Worm (Caenorhabditis elegans) whole organism, L3 larva: Measurements from ENCODE around the gene K10B3.1.
A peak's percentile ranks its signal among the peaks of the same experiment; 100 is the strongest.

Source experiments
- R02D3.7 ChIP-seq: fragments of 150-350 bp; optimal IDR thresholded peaks from 2 replicates; lab custom pipeline; 2014; ENCODE audit warnings: missing biosample characterization, missing genetic modification characterization
- ZK546.5 ChIP-seq: sonication (generic microtip); optimal IDR thresholded peaks from 2 replicates; lab custom pipeline; 2017; ENCODE audit warnings: missing biosample characterization, missing genetic modification characterization
- aly-2 ChIP-seq: fragments of 150-350 bp; optimal IDR thresholded peaks from 2 replicates; lab custom pipeline; 2014; ENCODE audit warnings: missing biosample characterization, missing genetic modification characterization
- ama-1 ChIP-seq: fragments of 150-350 bp; optimal IDR thresholded peaks from 2 replicates; lab custom pipeline; 2018
- ceh-16 ChIP-seq: sonication (generic microtip); optimal IDR thresholded peaks from 2 replicates; lab custom pipeline; 2017; ENCODE audit warnings: missing biosample characterization, missing genetic modification characterization
- ceh-28 ChIP-seq: fragments of 150-350 bp; optimal IDR thresholded peaks from 2 replicates; lab custom pipeline; 2014; ENCODE audit warnings: missing biosample characterization, missing genetic modification reagents, missing genetic modification characterization
- ceh-82 ChIP-seq: fragments of 150-350 bp; optimal IDR thresholded peaks from 2 replicates; lab custom pipeline; 2014; ENCODE audit warnings: missing biosample characterization, missing genetic modification characterization
- ceh-9 ChIP-seq: sonication (generic microtip); optimal IDR thresholded peaks from 2 replicates; lab custom pipeline; 2018; ENCODE audit warnings: missing biosample characterization, missing genetic modification characterization
- daf-12 ChIP-seq: fragments of 150-350 bp; optimal IDR thresholded peaks from 2 replicates; lab custom pipeline; 2014; ENCODE audit warnings: missing biosample characterization, missing genetic modification reagents, missing genetic modification characterization
- egl-27 ChIP-seq: sonication (generic microtip); optimal IDR thresholded peaks from 4 replicates; lab custom pipeline; 2017; ENCODE audit warnings: missing biosample characterization, missing genetic modification reagents, missing genetic modification characterization
- egl-5 ChIP-seq: fragments of 150-350 bp; optimal IDR thresholded peaks from 2 replicates; lab custom pipeline; 2017; ENCODE audit warnings: missing biosample characterization, missing genetic modification reagents, missing genetic modification characterization, inconsistent platforms
- elt-1 ChIP-seq: fragments of 150-350 bp; optimal IDR thresholded peaks from 2 replicates; lab custom pipeline; 2014; ENCODE audit warnings: missing biosample characterization, missing genetic modification characterization
- elt-2 ChIP-seq: sonication (generic microtip); optimal IDR thresholded peaks from 2 replicates; lab custom pipeline; 2016; ENCODE audit warnings: missing genetic modification reagents, mild to moderate bottlenecking, missing genetic modification characterization, missing compliant biosample characterization
- elt-3 ChIP-seq, 3 experiments: fragments of 150-350 bp in 1 of 3; sonication (generic microtip) in 2 of 3; optimal IDR thresholded peaks; 2 replicates in 2 of 3; 4 replicates in 1 of 3; lab custom pipeline; 2014 to 2017; ENCODE audit warnings: missing biosample characterization in 3 of 3, missing genetic modification characterization in 3 of 3
- eor-1 ChIP-seq, 2 experiments: fragments of 150-350 bp; optimal IDR thresholded peaks; 2 replicates each; lab custom pipeline; 2014 to 2018; ENCODE audit warnings: missing biosample characterization in 2 of 2, missing genetic modification characterization in 2 of 2
- fkh-10 ChIP-seq: sonication (generic microtip); optimal IDR thresholded peaks from 2 replicates; lab custom pipeline; 2017; ENCODE audit warnings: missing biosample characterization, missing genetic modification reagents, missing genetic modification characterization
- fkh-2 ChIP-seq: fragments of 150-350 bp; optimal IDR thresholded peaks from 2 replicates; lab custom pipeline; 2014; ENCODE audit warnings: missing biosample characterization, missing genetic modification reagents, missing genetic modification characterization
- fos-1 ChIP-seq: fragments of 150-350 bp; optimal IDR thresholded peaks from 2 replicates; lab custom pipeline; 2014; ENCODE audit warnings: missing biosample characterization, missing genetic modification characterization
- hmg-11 ChIP-seq: sonication (generic microtip); optimal IDR thresholded peaks from 2 replicates; lab custom pipeline; 2016; ENCODE audit warnings: missing genetic modification characterization, missing compliant biosample characterization
- jun-1 ChIP-seq: fragments of 150-350 bp; optimal IDR thresholded peaks from 2 replicates; lab custom pipeline; 2014; ENCODE audit warnings: missing biosample characterization, missing genetic modification reagents, missing genetic modification characterization
- lin-15B ChIP-seq: fragments of 150-350 bp; optimal IDR thresholded peaks from 2 replicates; lab custom pipeline; 2014; ENCODE audit warnings: missing biosample characterization, missing genetic modification characterization
- lin-39 ChIP-seq: fragments of 150-350 bp; optimal IDR thresholded peaks from 2 replicates; lab custom pipeline; 2018; ENCODE audit warnings: missing biosample characterization, missing genetic modification reagents, missing genetic modification characterization
- lsy-12 ChIP-seq: sonication (generic microtip); optimal IDR thresholded peaks from 2 replicates; lab custom pipeline; 2016; ENCODE audit warnings: mild to moderate bottlenecking, missing genetic modification characterization, missing compliant biosample characterization
- mdl-1 ChIP-seq: fragments of 150-350 bp; optimal IDR thresholded peaks from 2 replicates; lab custom pipeline; 2014; ENCODE audit warnings: missing biosample characterization, missing genetic modification characterization
- mml-1 ChIP-seq: fragments of 150-350 bp; sonication (generic microtip); optimal IDR thresholded peaks from 3 replicates; lab custom pipeline; 2014; ENCODE audit warnings: missing biosample characterization, missing genetic modification characterization
- nfya-1 ChIP-seq: sonication (generic microtip); optimal IDR thresholded peaks from 2 replicates; lab custom pipeline; 2017; ENCODE audit warnings: missing genetic modification characterization, mild to moderate bottlenecking, missing compliant biosample characterization, antibody characterized with exemption, moderate library complexity; ENCODE audit not compliant: insufficient read depth
- nhr-11 ChIP-seq: fragments of 150-350 bp; optimal IDR thresholded peaks from 2 replicates; lab custom pipeline; 2014; ENCODE audit warnings: missing biosample characterization, missing genetic modification characterization
- nhr-12 ChIP-seq: fragments of 150-350 bp; optimal IDR thresholded peaks from 2 replicates; lab custom pipeline; 2014; ENCODE audit warnings: missing biosample characterization, missing genetic modification characterization
- nhr-23 ChIP-seq: fragments of 150-350 bp; optimal IDR thresholded peaks from 2 replicates; lab custom pipeline; 2014; ENCODE audit warnings: missing biosample characterization, missing genetic modification reagents, missing genetic modification characterization
- nhr-237 ChIP-seq: fragments of 150-350 bp; optimal IDR thresholded peaks from 2 replicates; lab custom pipeline; 2014; ENCODE audit warnings: missing biosample characterization, missing genetic modification characterization
- nhr-25 ChIP-seq: sonication (generic microtip); optimal IDR thresholded peaks from 2 replicates; lab custom pipeline; 2017; ENCODE audit warnings: missing biosample characterization, missing genetic modification characterization
- nhr-28 ChIP-seq: fragments of 150-350 bp; optimal IDR thresholded peaks from 2 replicates; lab custom pipeline; 2014; ENCODE audit warnings: missing biosample characterization, missing genetic modification characterization
- nhr-43 ChIP-seq: sonication (generic microtip); optimal IDR thresholded peaks from 2 replicates; lab custom pipeline; 2016; ENCODE audit warnings: mild to moderate bottlenecking, missing genetic modification characterization, missing compliant biosample characterization; ENCODE audit not compliant: poor library complexity, severe bottlenecking
- nhr-67 ChIP-seq: fragments of 150-350 bp; optimal IDR thresholded peaks from 2 replicates; lab custom pipeline; 2014; ENCODE audit warnings: missing biosample characterization, missing genetic modification characterization
- nhr-76 ChIP-seq: fragments of 150-350 bp; sonication (generic microtip); optimal IDR thresholded peaks from 5 replicates; lab custom pipeline; 2014; ENCODE audit warnings: missing biosample characterization, missing genetic modification characterization
- nhr-77 ChIP-seq: fragments of 150-350 bp; optimal IDR thresholded peaks from 2 replicates; lab custom pipeline; 2014; ENCODE audit warnings: missing biosample characterization, missing genetic modification characterization
- pha-4 ChIP-seq: fragments of 150-350 bp; optimal IDR thresholded peaks from 2 replicates; lab custom pipeline; 2014; ENCODE audit warnings: missing biosample characterization, missing genetic modification reagents, missing genetic modification characterization
- pqm-1 ChIP-seq: fragments of 150-350 bp; optimal IDR thresholded peaks from 2 replicates; lab custom pipeline; 2017; ENCODE audit warnings: missing biosample characterization, missing genetic modification characterization, inconsistent platforms
- sea-2 ChIP-seq: fragments of 150-350 bp; sonication (generic microtip); optimal IDR thresholded peaks from 4 replicates; lab custom pipeline; 2014; ENCODE audit warnings: missing biosample characterization, missing genetic modification reagents, missing genetic modification characterization
- skn-1 ChIP-seq: fragments of 150-350 bp; optimal IDR thresholded peaks from 2 replicates; lab custom pipeline; 2014; ENCODE audit warnings: missing biosample characterization, missing genetic modification characterization
- snpc-4 ChIP-seq: fragments of 150-350 bp; optimal IDR thresholded peaks from 2 replicates; lab custom pipeline; 2014; ENCODE audit warnings: missing biosample characterization, missing genetic modification characterization
- tbx-2 ChIP-seq: sonication (generic microtip); optimal IDR thresholded peaks from 2 replicates; lab custom pipeline; 2016; ENCODE audit warnings: mild to moderate bottlenecking, missing genetic modification characterization, missing compliant biosample characterization
- unc-39 ChIP-seq: sonication (generic microtip); optimal IDR thresholded peaks from 4 replicates; lab custom pipeline; 2017; ENCODE audit warnings: missing biosample characterization, missing genetic modification characterization
- unc-62 ChIP-seq: fragments of 150-350 bp; sonication (generic microtip); optimal IDR thresholded peaks from 4 replicates; lab custom pipeline; 2014; ENCODE audit warnings: missing biosample characterization, missing genetic modification reagents, missing genetic modification characterization
- zag-1 ChIP-seq: fragments of 150-350 bp; optimal IDR thresholded peaks from 2 replicates; lab custom pipeline; 2014; ENCODE audit warnings: missing biosample characterization, missing genetic modification characterization
- ztf-11 ChIP-seq: fragments of 150-350 bp; optimal IDR thresholded peaks from 2 replicates; lab custom pipeline; 2014; ENCODE audit warnings: missing biosample characterization, missing genetic modification characterization
- ztf-4 ChIP-seq: fragments of 150-350 bp; optimal IDR thresholded peaks from 2 replicates; lab custom pipeline; 2014; ENCODE audit warnings: missing biosample characterization, missing genetic modification characterization

The K10B3.1 gene

ce11 chrX:3099832-3100231 is 35.5 kb upstream of the K10B3.1 start, which contains the start of gene sec-3:
TSS of gene sec-3 (minus strand) at chrX:3099852.
- TF ChIP-seq nhr-25 (tag; lab: Kevin White, UChicago): peak; percentile 82
- TF ChIP-seq aly-2: peak; percentile 23
- peak; percentile 39 for TF ChIP-seq ceh-82 (tag; lab: Kevin White, UChicago)
- TF ChIP-seq nhr-43 (tag; lab: Kevin White, UChicago): peak; percentile 84
- TF ChIP-seq elt-2 (tag; lab: Kevin White, UChicago): peak; percentile 81
- peak; percentile 59 for TF ChIP-seq ama-1 (lab: Kevin White, UChicago)
- peak; percentile 89 for TF ChIP-seq hmg-11 (tag; lab: Kevin White, UChicago)
- TF ChIP-seq elt-3 (tag; optimal IDR thresholded peaks at IDR 0.05; lab: Kevin White, UChicago): no peak
- no peak for TF ChIP-seq zag-1
- peak; percentile 72 for TF ChIP-seq tbx-2 (tag; lab: Kevin White, UChicago)
- TF ChIP-seq egl-27 (tag; lab: Kevin White, UChicago): no peak
- no peak for TF ChIP-seq nhr-11 (tag; lab: Kevin White, UChicago)
- TF ChIP-seq lin-15B (tag; lab: Kevin White, UChicago): peak; percentile 61
- TF ChIP-seq fkh-10 (GFP tag; lab: Kevin White, UChicago): no peak
- TF ChIP-seq egl-5 (tag; lab: Kevin White, UChicago): peak; percentile 84
- peak; percentile 76 for TF ChIP-seq jun-1
- TF ChIP-seq nhr-237: no peak
- TF ChIP-seq nhr-76 (tag; lab: Kevin White, UChicago): no peak
- peak; percentile 88 for TF ChIP-seq snpc-4 (tag; lab: Kevin White, UChicago)
- TF ChIP-seq fos-1 (tag; lab: Kevin White, UChicago): peak; percentile 55
- no peak for TF ChIP-seq ZK546.5 (tag; lab: Kevin White, UChicago)
- no peak for TF ChIP-seq ztf-11
- TF ChIP-seq nhr-77 (tag; lab: Kevin White, UChicago): peak; percentile 58
- no peak for TF ChIP-seq mml-1 (tag; lab: Kevin White, UChicago)
- no peak for TF ChIP-seq ceh-16 (tag; lab: Kevin White, UChicago)
- peak; percentile 71 for TF ChIP-seq lsy-12 (tag; lab: Kevin White, UChicago)
- TF ChIP-seq R02D3.7: peak; percentile 64
- no peak for TF ChIP-seq eor-1 (tag; optimal IDR thresholded peaks at IDR 0.05; lab: Kevin White, UChicago)
- no peak for TF ChIP-seq fkh-2 (tag; lab: Kevin White, UChicago)
- no peak for TF ChIP-seq nhr-67 (tag; lab: Kevin White, UChicago)
- TF ChIP-seq nhr-23: peak; percentile 92
- no peak for TF ChIP-seq nhr-12 (tag; lab: Kevin White, UChicago)
- peak; percentile 83 for TF ChIP-seq lin-39 (tag; lab: Kevin White, UChicago)
- peak; percentile 70 for TF ChIP-seq ztf-4 (tag; lab: Kevin White, UChicago)
- no peak for TF ChIP-seq sea-2 (GFP tag; lab: Kevin White, UChicago)
- no peak for TF ChIP-seq mdl-1 (tag; lab: Kevin White, UChicago)
- TF ChIP-seq ceh-28 (tag; lab: Kevin White, UChicago): peak; percentile 66
- TF ChIP-seq unc-62 (GFP tag; lab: Kevin White, UChicago): peak; percentile 4
- peak; percentile 35 for TF ChIP-seq pqm-1 (tag; lab: Kevin White, UChicago)
- no peak for TF ChIP-seq daf-12
- TF ChIP-seq unc-39 (tag; lab: Kevin White, UChicago): no peak
- TF ChIP-seq pha-4: peak; percentile 97
- TF ChIP-seq nfya-1 (tag; lab: Kevin White, UChicago): peak; percentile 85
- TF ChIP-seq skn-1 (tag; lab: Kevin White, UChicago): peak; percentile 64
- TF ChIP-seq ceh-9: no peak
- TF ChIP-seq elt-1: no peak
- TF ChIP-seq nhr-28: no peak
